Worm (Caenorhabditis elegans) whole organism, midembryonic: Measurements from ENCODE around the gene F48E8.4.

ENCODE experiments used
- T22C8.4 ChIP-seq: fragments of 200-800 bp; sonication (Bioruptor generic); IDR thresholded peaks from 2 replicates; pipeline ENCODE4 v1.3.6; 2022; ENCODE audit warnings: missing genetic modification characterization, missing compliant biosample characterization
- cog-1 ChIP-seq: sonication (generic microtip); optimal IDR thresholded peaks from 2 replicates; lab custom pipeline; 2016; ENCODE audit warnings: missing genetic modification characterization, missing compliant biosample characterization
- flt-1 ChIP-seq: fragments of 200-800 bp; sonication (Bioruptor generic); IDR thresholded peaks from 2 replicates; pipeline ENCODE4 v1.3.6; 2022; ENCODE audit warnings: missing genetic modification characterization, missing compliant biosample characterization
- klf-2 ChIP-seq: fragments of 200-800 bp; sonication (Bioruptor generic); conservative IDR thresholded peaks from 2 replicates; pipeline ENCODE4 v1.3.6; 2022; ENCODE audit warnings: missing genetic modification reagents, missing genetic modification characterization, missing compliant biosample characterization
- med-1 ChIP-seq: sonication (generic microtip); optimal IDR thresholded peaks from 2 replicates; lab custom pipeline; 2017; ENCODE audit warnings: missing genetic modification characterization, mild to moderate bottlenecking, missing compliant biosample characterization, antibody characterized with exemption, missing genetic modification reagents; ENCODE audit not compliant: insufficient read depth
- ref-1 ChIP-seq: fragments of 200-800 bp; sonication (Bioruptor generic); conservative IDR thresholded peaks from 2 replicates; pipeline ENCODE4 v1.3.6; 2022; ENCODE audit warnings: missing genetic modification reagents, missing genetic modification characterization, missing compliant biosample characterization
- tab-1 ChIP-seq: fragments of 200-800 bp; sonication (Bioruptor generic); IDR thresholded peaks from 2 replicates; pipeline ENCODE4 v1.3.6; 2022; ENCODE audit warnings: missing genetic modification characterization, missing compliant biosample characterization
- ztf-23 ChIP-seq: fragments of 200-800 bp; sonication (Bioruptor generic); IDR thresholded peaks from 2 replicates; pipeline ENCODE4 v1.3.6; 2022; ENCODE audit warnings: missing genetic modification reagents, missing genetic modification characterization, missing compliant biosample characterization
- ztf-29 ChIP-seq: fragments of 200-800 bp; sonication (Bioruptor generic); IDR thresholded peaks from 2 replicates; pipeline ENCODE4 v1.3.6; 2022; ENCODE audit warnings: missing genetic modification reagents, missing genetic modification characterization, missing compliant biosample characterization

- TF ChIP-seq ref-1 (GFP tag; lab: Robert Waterston, UW) = no peak
- TF ChIP-seq cog-1 (tag; lab: Kevin White, UChicago) = no peak
- TF ChIP-seq ztf-29 (GFP tag; lab: Robert Waterston, UW) = no peak
- no peak for TF ChIP-seq med-1 (GFP tag; lab: Kevin White, UChicago)
- TF ChIP-seq ztf-23 (GFP tag; lab: Robert Waterston, UW) = no peak
- no peak for TF ChIP-seq flt-1 (GFP tag; lab: Robert Waterston, UW)
- no peak for TF ChIP-seq tab-1 (GFP tag; lab: Robert Waterston, UW)
- no peak for TF ChIP-seq klf-2 (GFP tag; lab: Robert Waterston, UW)
- TF ChIP-seq T22C8.4 (GFP tag; lab: Robert Waterston, UW) = no peak
Measured at ce11 chrIII:5500732-5501131, 47.3 kb downstream of the F48E8.4 start.
